Worm (Caenorhabditis elegans) whole organism, young adult: ENCODE results near the gene ZK1251.3.

Source experiments
- B0035.1 ChIP-seq: sonication (generic microtip); optimal IDR thresholded peaks from 2 replicates; lab custom pipeline; 2016; ENCODE audit warnings: missing genetic modification characterization, mild to moderate bottlenecking, missing compliant biosample characterization, missing genotype, missing genetic modification reagents
- B0261.1 ChIP-seq: sonication (generic microtip); optimal IDR thresholded peaks from 2 replicates; lab custom pipeline; 2016; ENCODE audit warnings: mild to moderate bottlenecking, missing genetic modification characterization, moderate library complexity, missing compliant biosample characterization
- F23B12.7 ChIP-seq: sonication (generic microtip); optimal IDR thresholded peaks from 2 replicates; lab custom pipeline; 2017; ENCODE audit warnings: missing genetic modification characterization, mild to moderate bottlenecking, missing compliant biosample characterization, antibody characterized with exemption, moderate library complexity; ENCODE audit not compliant: insufficient read depth
- F33H1.4 ChIP-seq: fragments of 200-800 bp; sonication (Bioruptor generic); IDR thresholded peaks from 2 replicates; pipeline ENCODE4 v1.3.6; 2022; ENCODE audit warnings: missing genetic modification reagents, missing genetic modification characterization, missing compliant biosample characterization
- F37B4.10 ChIP-seq: fragments of 200-800 bp; sonication (Bioruptor generic); IDR thresholded peaks from 2 replicates; pipeline ENCODE4 v1.3.6; 2022; ENCODE audit warnings: missing genetic modification characterization, missing compliant biosample characterization
- F49E8.2 ChIP-seq: sonication (generic microtip); optimal IDR thresholded peaks from 3 replicates; lab custom pipeline; 2017; ENCODE audit warnings: missing genetic modification characterization, mild to moderate bottlenecking, missing compliant biosample characterization, antibody characterized with exemption, moderate library complexity; ENCODE audit not compliant: insufficient read depth
- K11D2.4 ChIP-seq: fragments of 200-800 bp; sonication (Bioruptor generic); IDR thresholded peaks from 2 replicates; pipeline ENCODE4 v1.3.6; 2022; ENCODE audit warnings: missing genetic modification reagents, missing genetic modification characterization, missing compliant biosample characterization
- K12H6.12 ChIP-seq: fragments of 200-800 bp; sonication (Bioruptor generic); optimal IDR thresholded peaks from 2 replicates; lab custom pipeline; 2018; ENCODE audit warnings: mild to moderate bottlenecking, missing genetic modification characterization, missing compliant biosample characterization
- T07F8.4 ChIP-seq: sonication (generic microtip); optimal IDR thresholded peaks from 2 replicates; lab custom pipeline; 2016; ENCODE audit warnings: mild to moderate bottlenecking, missing genetic modification characterization, moderate library complexity, missing compliant biosample characterization
- Y53G8AR.9 ChIP-seq: fragments of 200-800 bp; sonication (Bioruptor generic); conservative IDR thresholded peaks from 2 replicates; pipeline ENCODE4 v1.3.6; 2022; ENCODE audit warnings: missing genetic modification reagents, missing genetic modification characterization, missing compliant biosample characterization
- Y67H2A.10 ChIP-seq: fragments of 200-800 bp; sonication (Bioruptor generic); conservative IDR thresholded peaks from 2 replicates; pipeline ENCODE4 v1.3.6; 2022; ENCODE audit warnings: missing genetic modification reagents, missing genetic modification characterization, missing compliant biosample characterization
- ZK185.1 ChIP-seq: sonication (generic microtip); optimal IDR thresholded peaks from 2 replicates; lab custom pipeline; 2016; ENCODE audit warnings: mild to moderate bottlenecking, missing genetic modification characterization, missing compliant biosample characterization; ENCODE audit not compliant: poor library complexity, severe bottlenecking
- akir-1 ChIP-seq: fragments of 200-800 bp; sonication (Bioruptor generic); optimal IDR thresholded peaks from 2 replicates; lab custom pipeline; 2018; ENCODE audit warnings: mild to moderate bottlenecking, missing genetic modification characterization, moderate library complexity, missing compliant biosample characterization
- aptf-2 ChIP-seq: fragments of 200-800 bp; sonication (Bioruptor generic); conservative IDR thresholded peaks from 2 replicates; pipeline ENCODE4 v1.3.6; 2022; ENCODE audit warnings: missing genetic modification reagents, missing genetic modification characterization, missing compliant biosample characterization
- attf-5 ChIP-seq: fragments of 200-800 bp; sonication (Bioruptor generic); optimal IDR thresholded peaks from 2 replicates; lab custom pipeline; 2018; ENCODE audit warnings: mild to moderate bottlenecking, missing genetic modification characterization, missing compliant biosample characterization
- attf-6 ChIP-seq: fragments of 200-800 bp; sonication (Bioruptor generic); IDR thresholded peaks from 2 replicates; pipeline ENCODE4 v1.3.6; 2022; ENCODE audit warnings: missing genetic modification reagents, missing genetic modification characterization, missing compliant biosample characterization
- ceh-100 ChIP-seq: fragments of 200-800 bp; sonication (Bioruptor generic); IDR thresholded peaks from 2 replicates; pipeline ENCODE4 v1.3.6; 2022; ENCODE audit warnings: missing genetic modification reagents, missing genetic modification characterization, missing compliant biosample characterization
- ceh-40 ChIP-seq: fragments of 200-800 bp; sonication (Bioruptor generic); IDR thresholded peaks from 2 replicates; pipeline ENCODE4 v1.3.6; 2022; ENCODE audit warnings: missing genetic modification characterization, missing compliant biosample characterization
- chd-7 ChIP-seq: sonication (generic microtip); optimal IDR thresholded peaks from 2 replicates; lab custom pipeline; 2016; ENCODE audit warnings: mild to moderate bottlenecking, missing genetic modification characterization, moderate library complexity, missing compliant biosample characterization
- egrh-3 ChIP-seq: fragments of 200-800 bp; sonication (Bioruptor generic); IDR thresholded peaks from 2 replicates; pipeline ENCODE4 v1.3.6; 2022; ENCODE audit warnings: missing genetic modification reagents, missing genetic modification characterization, missing compliant biosample characterization
- fkh-3 ChIP-seq: sonication (generic microtip); optimal IDR thresholded peaks from 2 replicates; lab custom pipeline; 2016; ENCODE audit warnings: mild to moderate bottlenecking, missing genetic modification characterization, missing compliant biosample characterization
- gei-17 ChIP-seq: fragments of 200-800 bp; sonication (Bioruptor generic); optimal IDR thresholded peaks from 2 replicates; lab custom pipeline; 2018; ENCODE audit warnings: mild to moderate bottlenecking, missing genetic modification characterization, missing compliant biosample characterization
- him-1 ChIP-seq: sonication (generic microtip); optimal IDR thresholded peaks from 2 replicates; lab custom pipeline; 2016; ENCODE audit warnings: missing genotype, missing genetic modification reagents, missing genetic modification characterization, missing compliant biosample characterization
- hlh-26 ChIP-seq: fragments of 200-800 bp; sonication (Bioruptor generic); conservative IDR thresholded peaks from 2 replicates; pipeline ENCODE4 v1.3.6; 2022; ENCODE audit warnings: missing genetic modification reagents, missing genetic modification characterization, missing compliant biosample characterization
- hmg-1.2 ChIP-seq: fragments of 200-800 bp; sonication (Bioruptor generic); IDR thresholded peaks from 2 replicates; pipeline ENCODE4 v1.3.6; 2022; ENCODE audit warnings: missing genetic modification reagents, missing genetic modification characterization, missing compliant biosample characterization
- hmg-20 ChIP-seq: fragments of 200-800 bp; sonication (Bioruptor generic); IDR thresholded peaks from 2 replicates; pipeline ENCODE4 v1.3.6; 2022; ENCODE audit warnings: missing genetic modification reagents, missing genetic modification characterization, missing compliant biosample characterization
- hsf-1 ChIP-seq: fragments of 200-800 bp; sonication (Bioruptor generic); IDR thresholded peaks from 2 replicates; pipeline ENCODE4 v1.3.6; 2022; ENCODE audit warnings: missing genetic modification reagents, missing genetic modification characterization, missing compliant biosample characterization
- lag-1 ChIP-seq: fragments of 200-800 bp; sonication (Bioruptor generic); IDR thresholded peaks from 2 replicates; pipeline ENCODE4 v1.3.6; 2022; ENCODE audit warnings: missing genetic modification reagents, missing genetic modification characterization, missing compliant biosample characterization
- let-607 ChIP-seq, 2 experiments: fragments of 200-800 bp in 1 of 2; sonication (Bioruptor generic) in 1 of 2; sonication (generic microtip) in 1 of 2; optimal IDR thresholded peaks; 2 replicates each; lab custom pipeline; 2016 to 2018; ENCODE audit warnings: mild to moderate bottlenecking in 2 of 2, missing compliant biosample characterization in 2 of 2, missing genetic modification characterization in 2 of 2, moderate library complexity in 2 of 2, missing genotype in 1 of 2
- lsl-1 ChIP-seq: fragments of 200-800 bp; sonication (Bioruptor generic); optimal IDR thresholded peaks from 2 replicates; lab custom pipeline; 2018; ENCODE audit warnings: mild to moderate bottlenecking, missing genetic modification characterization, moderate library complexity, missing compliant biosample characterization
- lsy-27 ChIP-seq: sonication (generic microtip); optimal IDR thresholded peaks from 2 replicates; lab custom pipeline; 2017; ENCODE audit warnings: missing genetic modification characterization, mild to moderate bottlenecking, missing compliant biosample characterization, antibody characterized with exemption, missing genotype, borderline replicate concordance; ENCODE audit not compliant: insufficient read depth
- mcd-1 ChIP-seq: fragments of 200-800 bp; sonication (Bioruptor generic); IDR thresholded peaks from 2 replicates; pipeline ENCODE4 v1.3.6; 2022; ENCODE audit warnings: missing genetic modification reagents, missing genetic modification characterization, missing compliant biosample characterization
- pbrm-1 ChIP-seq: fragments of 200-800 bp; sonication (Bioruptor generic); IDR thresholded peaks from 2 replicates; pipeline ENCODE4 v1.3.6; 2022; ENCODE audit warnings: missing genetic modification reagents, missing genetic modification characterization, missing compliant biosample characterization
- rpc-1 ChIP-seq, 2 experiments: fragments of 150-350 bp in 1 of 2; sonication (generic microtip) in 1 of 2; optimal IDR thresholded peaks; 2 replicates each; lab custom pipeline; 2014 to 2018; ENCODE audit warnings: missing biosample characterization in 1 of 2, missing genetic modification characterization in 1 of 2, missing genetic modification reagents in 1 of 2, missing genotype in 1 of 2
- sea-2 ChIP-seq: fragments of 200-800 bp; sonication (Bioruptor generic); IDR thresholded peaks from 2 replicates; pipeline ENCODE4 v1.3.6; 2022; ENCODE audit warnings: missing genetic modification characterization, missing compliant biosample characterization
- snpc-1.1 ChIP-seq: sonication (generic microtip); optimal IDR thresholded peaks from 2 replicates; lab custom pipeline; 2017; ENCODE audit warnings: missing genetic modification characterization, mild to moderate bottlenecking, missing compliant biosample characterization, antibody characterized with exemption, moderate library complexity, missing genotype, missing genetic modification reagents; ENCODE audit not compliant: insufficient read depth
- xnd-1 ChIP-seq: sonication (generic microtip); optimal IDR thresholded peaks from 2 replicates; lab custom pipeline; 2016; ENCODE audit warnings: missing genotype, missing genetic modification reagents, missing genetic modification characterization, missing compliant biosample characterization
- ztf-18 ChIP-seq: sonication (generic microtip); optimal IDR thresholded peaks from 2 replicates; lab custom pipeline; 2016; ENCODE audit warnings: missing genotype, mild to moderate bottlenecking, missing genetic modification characterization, missing compliant biosample characterization
- ztf-28 ChIP-seq: fragments of 200-800 bp; sonication (Bioruptor generic); IDR thresholded peaks from 2 replicates; pipeline ENCODE4 v1.3.6; 2022; ENCODE audit warnings: missing genetic modification reagents, missing genetic modification characterization, missing compliant biosample characterization
- ztf-3 ChIP-seq: fragments of 200-800 bp; sonication (Bioruptor generic); optimal IDR thresholded peaks from 2 replicates; lab custom pipeline; 2018; ENCODE audit warnings: mild to moderate bottlenecking, missing genetic modification characterization, missing compliant biosample characterization

Gene ZK1251.3

ce11 chrIV:9718396-9718795, 34.9 kb downstream of the ZK1251.3 start (continued):
- TF ChIP-seq hmg-1.2 (GFP tag; lab: Robert Waterston, UW) (peak; percentile 70; the same call in 1 of the 2 replicates), T07F8.4 (tag; lab: Kevin White, UChicago) (no peak), pbrm-1 (GFP tag; lab: Robert Waterston, UW) (peak; percentile 35; the same call in 1 of the 2 replicates), fkh-3 (tag; lab: Kevin White, UChicago) (no peak), attf-6 (GFP tag; lab: Robert Waterston, UW) (no peak), hmg-20 (GFP tag; lab: Robert Waterston, UW) (no peak), rpc-1 (optimal IDR thresholded peaks at IDR 0.05; lab: Kevin White, UChicago) (no peak), rpc-1 (tag; optimal IDR thresholded peaks at IDR 0.05; lab: Kevin White, UChicago) (no peak), him-1 (no peak), hsf-1 (GFP tag; lab: Robert Waterston, UW) (no peak), akir-1 (GFP tag; lab: Kevin White, UChicago) (no peak), lsy-27 (tag; lab: Kevin White, UChicago) (no peak), F23B12.7 (tag; lab: Kevin White, UChicago) (no peak), chd-7 (tag; lab: Kevin White, UChicago) (peak; percentile 5), F37B4.10 (GFP tag; lab: Robert Waterston, UW) (no peak), B0261.1 (no peak), K11D2.4 (peak; percentile 35; the same call in 1 of the 2 replicates), F33H1.4 (GFP tag; lab: Robert Waterston, UW) (no peak), egrh-3 (no peak), gei-17 (GFP tag; lab: Kevin White, UChicago) (no peak), lsl-1 (no peak), Y53G8AR.9 (GFP tag; lab: Robert Waterston, UW) (0 out of 2 replicates have a peak, but pooled peaks have one; percentile 22), ztf-18 (tag; lab: Kevin White, UChicago) (peak; percentile 9), snpc-1.1 (tag; lab: Kevin White, UChicago) (no peak), mcd-1 (GFP tag; lab: Robert Waterston, UW) (peak; percentile 43; the same call in 1 of the 2 replicates), sea-2 (GFP tag; lab: Robert Waterston, UW) (no peak), B0035.1 (tag; lab: Kevin White, UChicago) (no peak), Y67H2A.10 (no peak), aptf-2 (GFP tag; lab: Robert Waterston, UW) (no peak), F49E8.2 (no peak), ceh-100 (GFP tag; lab: Robert Waterston, UW) (no peak), ztf-3 (GFP tag; lab: Kevin White, UChicago) (no peak), ceh-40 (GFP tag; lab: Robert Waterston, UW) (no peak), ZK185.1 (tag; lab: Kevin White, UChicago) (no peak), let-607 (tag; optimal IDR thresholded peaks at IDR 0.05; lab: Kevin White, UChicago) (no peak), ztf-28 (GFP tag; lab: Robert Waterston, UW) (no peak), lag-1 (GFP tag; lab: Robert Waterston, UW) (no peak), hlh-26 (no peak), xnd-1 (no peak), K12H6.12 (tag; lab: Kevin White, UChicago) (peak; percentile 67), attf-5 (GFP tag; lab: Kevin White, UChicago) (peak; percentile 74)
